Fruit fly (Drosophila melanogaster) Kc167 (cell line): Measurements from ENCODE around the gene CG33178.

ENCODE experiments used
- Myc ChIP-seq: fragments of >200 bp; optimal IDR thresholded peaks from 2 replicates; lab custom pipeline; 2017; ENCODE audit warnings: missing external identifiers
- Sin3A ChIP-seq: fragments of >200 bp; optimal IDR thresholded peaks from 2 replicates; lab custom pipeline; 2018; ENCODE audit warnings: missing external identifiers
- h ChIP-seq: fragments of >200 bp; optimal IDR thresholded peaks from 3 replicates; lab custom pipeline; 2018; ENCODE audit warnings: missing external identifiers
- insv ChIP-seq: fragments of >200 bp; optimal IDR thresholded peaks from 3 replicates; lab custom pipeline; 2018; ENCODE audit warnings: missing external identifiers
- psq ChIP-seq: fragments of >200 bp; optimal IDR thresholded peaks from 2 replicates; lab custom pipeline; 2017; ENCODE audit warnings: missing external identifiers
- ttk ChIP-seq: sonication (Bioruptor generic); optimal IDR thresholded peaks from 2 replicates; lab custom pipeline; 2017; ENCODE audit warnings: missing external identifiers

CG33178 gene

DNA sequence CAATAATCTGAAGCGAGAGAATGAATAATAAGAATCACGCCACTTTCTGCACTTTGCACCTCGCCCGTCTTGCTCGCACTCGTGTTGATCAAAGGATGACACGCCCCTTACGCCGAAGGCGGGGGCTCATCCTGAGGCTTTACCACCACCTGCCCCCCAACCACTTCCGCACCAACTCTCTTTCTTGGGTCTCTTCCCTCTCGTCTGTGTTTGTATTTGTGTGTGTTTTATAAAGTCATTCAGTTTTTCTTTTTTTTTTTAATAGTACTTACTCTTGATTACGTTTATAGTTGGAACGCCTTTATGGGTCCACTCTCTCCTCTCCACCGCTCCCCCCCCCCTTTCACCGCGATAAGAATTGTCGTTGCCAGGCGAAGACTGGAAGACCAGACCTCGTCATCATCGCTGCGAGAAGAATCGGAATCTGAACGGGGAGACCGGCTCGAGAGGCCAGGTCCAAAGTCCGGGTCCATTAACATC lies 13.2 kb upstream of the CG33178 start:
- TF ChIP-seq h (no peak), insv (no peak), ttk (lab: Kevin White, UChicago) (no peak), Myc (lab: Kevin White, UChicago) (no peak), Sin3A (lab: Kevin White, UChicago) (no peak), psq (lab: Kevin White, UChicago) (no peak)

- no peak for TF ChIP-seq ttk (lab: Kevin White, UChicago)
- TF ChIP-seq Sin3A (lab: Kevin White, UChicago) = no peak
- TF ChIP-seq h = no peak
Measured at dm6 chrX:15070137-15070536, 12.5 kb upstream of the CG33178 start.

DNA sequence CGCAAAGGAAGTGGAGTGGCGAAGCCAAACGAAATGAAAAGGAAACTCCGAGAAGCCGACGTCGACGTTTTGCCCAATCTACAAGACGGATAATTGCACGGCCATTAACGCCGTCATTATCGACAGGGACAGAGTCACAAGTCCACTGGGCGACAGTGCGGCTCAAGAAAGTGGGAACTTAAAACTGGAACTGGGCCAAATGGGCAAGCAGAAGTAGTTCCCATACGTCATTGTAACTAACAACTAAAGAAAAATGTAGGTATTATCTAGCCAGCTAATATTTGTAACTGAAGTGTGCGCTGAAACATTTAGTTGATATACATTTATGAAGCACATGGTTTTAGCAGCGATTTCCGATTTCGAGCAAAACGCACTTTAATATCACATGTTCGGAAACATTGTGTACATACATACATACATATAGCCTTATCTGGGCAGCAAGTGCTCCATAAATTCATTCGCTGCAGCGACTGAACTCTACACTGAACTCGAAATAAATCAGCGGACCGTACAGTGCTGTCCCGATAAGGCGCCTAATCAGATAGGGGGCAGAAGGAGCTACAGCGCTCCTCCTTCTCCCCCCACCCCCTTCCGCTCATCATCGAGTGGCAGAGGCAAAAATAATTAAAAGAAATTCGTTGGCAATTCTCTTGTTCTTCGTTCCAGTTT lies 11.7 kb upstream of the CG33178 start:
- TF ChIP-seq Sin3A (lab: Kevin White, UChicago) = no peak
- TF ChIP-seq h = no peak
- no peak for TF ChIP-seq ttk (lab: Kevin White, UChicago)
- no peak for TF ChIP-seq Myc (lab: Kevin White, UChicago)
- TF ChIP-seq insv = no peak
- TF ChIP-seq psq (lab: Kevin White, UChicago) = no peak

dm6 chrX:15074646-15075351 lies 7.8 kb upstream of the CG33178 start:
- TF ChIP-seq Myc (lab: Kevin White, UChicago) = no peak
- TF ChIP-seq insv = no peak
- TF ChIP-seq h = no peak
- no peak for TF ChIP-seq psq (lab: Kevin White, UChicago)
- no peak for TF ChIP-seq ttk (lab: Kevin White, UChicago)
- no peak for TF ChIP-seq Sin3A (lab: Kevin White, UChicago)

DNA sequence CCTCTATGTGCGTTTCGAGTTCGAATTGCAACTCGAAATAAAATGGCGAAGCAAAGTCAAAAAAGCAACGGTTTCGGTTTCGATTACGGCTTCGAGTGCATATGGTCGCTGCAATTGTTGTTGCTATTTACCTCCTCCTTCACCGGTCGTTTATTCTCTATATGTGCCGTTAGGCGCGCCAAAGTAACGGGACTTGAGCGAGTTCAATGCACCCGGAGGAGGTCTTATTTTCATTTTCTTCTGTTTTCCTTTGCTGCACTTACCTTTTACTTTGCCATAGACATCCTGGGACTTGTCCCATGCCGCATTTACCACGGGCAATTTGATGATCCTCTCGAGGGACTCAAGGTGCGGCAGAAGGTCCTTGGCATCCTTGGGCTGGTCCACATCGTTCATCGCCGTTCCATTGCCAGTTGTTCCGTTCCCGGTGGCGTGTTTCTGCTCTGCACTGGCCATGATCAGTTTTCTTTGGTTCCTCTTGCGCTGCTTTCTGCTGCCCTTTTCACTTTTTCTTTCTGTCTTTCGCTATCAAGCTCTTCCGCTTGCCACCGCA lies 7.1 kb upstream of the CG33178 start:
- no peak for TF ChIP-seq ttk (lab: Kevin White, UChicago)
- no peak for TF ChIP-seq insv
- TF ChIP-seq Sin3A (lab: Kevin White, UChicago) = no peak
- TF ChIP-seq psq (lab: Kevin White, UChicago) = no peak
- TF ChIP-seq h = no peak
- no peak for TF ChIP-seq Myc (lab: Kevin White, UChicago)

DNA sequence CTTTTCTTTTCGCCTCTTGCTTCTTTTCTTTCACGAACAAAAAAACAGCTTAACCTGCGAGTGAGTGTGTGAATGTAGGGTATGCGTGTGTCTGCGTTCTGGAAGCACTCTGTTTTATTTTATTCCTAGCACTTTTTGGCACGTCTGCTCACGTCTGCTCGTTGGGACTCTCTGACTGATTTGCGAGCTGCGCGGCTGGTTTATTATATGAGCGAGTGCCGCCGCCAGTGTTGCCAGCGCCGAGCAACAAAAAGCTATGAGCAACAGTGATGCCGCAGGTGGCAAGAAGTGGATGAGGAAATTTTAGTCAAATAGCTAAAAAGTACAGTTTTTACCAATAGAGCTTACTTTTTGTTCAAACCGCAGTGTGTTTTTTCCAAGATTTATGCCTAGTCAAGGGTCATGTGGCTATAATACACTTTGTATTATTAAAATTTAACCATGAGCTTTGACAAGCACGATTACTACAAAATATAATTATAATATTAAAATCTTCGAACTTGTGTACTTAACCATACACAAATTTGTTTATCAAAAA lies 6.5 kb upstream of the CG33178 start, which contains the start of gene Lsd-2:
Gene Lsd-2, minus strand, starts transcription at position 183 of the 538 bp plus-strand sequence.
- TF ChIP-seq h = no peak
- TF ChIP-seq ttk (lab: Kevin White, UChicago) = no peak
- no peak for TF ChIP-seq insv
- TF ChIP-seq psq (lab: Kevin White, UChicago) = no peak
- TF ChIP-seq Myc (lab: Kevin White, UChicago) = no peak
- no peak for TF ChIP-seq Sin3A (lab: Kevin White, UChicago)

- TF ChIP-seq ttk (lab: Kevin White, UChicago) (no peak), psq (lab: Kevin White, UChicago) (no peak), Myc (lab: Kevin White, UChicago) (no peak), insv (no peak), h (no peak), Sin3A (lab: Kevin White, UChicago) (no peak)
Measured at dm6 chrX:15076606-15077005, 6.0 kb upstream of the CG33178 start.

- no peak for TF ChIP-seq Myc (lab: Kevin White, UChicago)
- TF ChIP-seq ttk (lab: Kevin White, UChicago) = no peak
- TF ChIP-seq h = no peak
- no peak for TF ChIP-seq insv
- no peak for TF ChIP-seq Sin3A (lab: Kevin White, UChicago)
- no peak for TF ChIP-seq psq (lab: Kevin White, UChicago)
Measured at dm6 chrX:15077576-15078136, 5.0 kb upstream of the CG33178 start.

DNA sequence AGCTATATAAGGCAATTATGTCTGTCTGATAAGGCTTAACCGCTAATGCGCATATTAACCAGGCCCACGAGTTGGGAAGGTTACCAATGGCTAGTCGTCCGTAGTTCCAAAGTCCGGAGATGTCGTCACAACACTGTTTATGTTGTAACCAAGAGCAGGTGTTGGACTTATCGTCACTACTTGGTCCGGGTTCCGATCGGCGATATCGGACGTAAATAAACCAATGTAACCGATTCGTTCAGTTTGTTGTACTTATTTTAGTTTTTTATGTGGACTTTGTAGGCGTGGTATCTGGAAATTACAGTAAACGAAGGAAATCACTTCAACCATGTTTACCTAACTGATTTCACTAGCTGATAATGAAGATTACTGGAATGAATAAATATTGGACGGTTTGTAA lies 4.2 kb upstream of the CG33178 start:
- TF ChIP-seq ttk (lab: Kevin White, UChicago) (no peak), Sin3A (lab: Kevin White, UChicago) (no peak), psq (lab: Kevin White, UChicago) (no peak), Myc (lab: Kevin White, UChicago) (no peak), h (no peak), insv (no peak)

DNA sequence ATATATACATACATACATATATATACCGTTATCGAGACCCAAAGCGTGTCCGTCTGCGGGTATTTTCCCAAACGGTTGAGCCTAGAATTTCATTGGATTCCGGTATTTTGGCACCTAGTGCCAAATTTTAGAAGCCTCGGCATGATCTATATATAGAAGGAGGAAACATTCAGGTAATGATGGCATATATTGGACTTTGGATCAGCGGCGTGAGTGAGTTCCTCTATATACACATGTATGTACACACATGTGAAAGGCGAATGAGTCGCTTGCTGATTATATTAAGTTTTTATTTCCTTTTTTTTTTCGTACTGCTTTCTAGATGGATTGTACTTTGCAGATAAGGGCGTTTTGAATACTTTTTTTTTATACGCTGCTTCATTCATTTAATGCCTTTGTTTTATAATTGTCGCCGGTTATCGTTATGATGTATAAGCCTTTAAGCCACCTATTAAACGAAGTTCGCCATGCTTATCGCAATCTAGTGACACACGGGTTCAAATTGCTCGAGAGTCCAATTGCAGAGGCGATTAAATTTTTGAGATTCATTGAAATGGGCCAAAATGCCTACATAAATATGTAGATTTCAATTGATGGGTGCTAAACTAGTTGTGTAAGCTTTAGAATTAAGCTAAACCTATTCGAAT lies 3.3 kb upstream of the CG33178 start:
- TF ChIP-seq insv (no peak), Sin3A (lab: Kevin White, UChicago) (no peak), h (no peak)

DNA sequence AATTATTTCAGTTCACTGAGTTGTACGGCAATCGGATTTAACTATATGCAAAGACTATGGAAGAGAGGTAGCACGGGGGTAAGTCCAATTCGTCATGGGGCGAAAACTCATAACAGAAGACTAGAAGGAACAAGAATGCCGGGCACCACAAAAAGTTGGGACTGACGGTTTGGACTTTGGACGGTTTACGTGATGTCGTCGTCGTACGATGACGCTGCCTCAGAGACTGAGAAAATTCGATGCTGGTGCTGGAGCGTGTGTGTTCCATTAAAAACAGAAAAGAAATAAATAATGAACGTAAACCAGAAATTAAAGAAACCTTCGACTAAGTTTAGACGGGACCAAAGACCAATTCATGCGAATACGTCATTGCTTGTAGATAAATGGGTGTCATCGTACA lies 2.7 kb upstream of the CG33178 start:
- TF ChIP-seq Sin3A (lab: Kevin White, UChicago) (no peak), h (no peak), ttk (lab: Kevin White, UChicago) (no peak), Myc (lab: Kevin White, UChicago) (no peak), psq (lab: Kevin White, UChicago) (no peak), insv (no peak)
